Worm (Caenorhabditis elegans) whole organism, young adult: ENCODE data around the gene C25E10.10.

ENCODE experiments used
- egrh-3 ChIP-seq: fragments of 200-800 bp; sonication (Bioruptor generic); IDR thresholded peaks from 2 replicates; pipeline ENCODE4 v1.3.6; 2022; ENCODE audit warnings: missing genetic modification reagents, missing genetic modification characterization, missing compliant biosample characterization
- nhr-27 ChIP-seq: fragments of 200-800 bp; sonication (Bioruptor generic); optimal IDR thresholded peaks from 2 replicates; lab custom pipeline; 2018; ENCODE audit warnings: mild to moderate bottlenecking, missing genetic modification characterization, moderate library complexity, missing compliant biosample characterization

DNA sequence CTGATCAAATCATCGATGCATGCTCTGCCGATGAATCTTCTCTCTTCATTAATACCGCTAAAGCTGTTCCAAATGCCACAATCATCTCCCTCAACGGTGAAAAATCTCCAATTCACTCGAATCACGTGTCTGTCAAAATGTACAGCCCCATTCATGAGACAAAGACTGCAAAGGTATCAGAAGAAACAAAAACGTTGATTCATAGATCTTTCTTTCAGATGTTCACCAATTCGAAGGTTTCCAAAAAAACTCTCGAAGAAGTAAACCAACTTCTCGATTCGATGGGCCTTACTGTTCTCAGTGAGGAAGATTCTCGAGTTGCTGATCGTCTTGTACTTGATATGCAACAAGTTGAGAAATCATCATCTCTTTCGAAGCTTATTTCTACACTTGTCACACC is 40.5 kb upstream of the C25E10.10 start:
- no peak for TF ChIP-seq egrh-3 (GFP tag; lab: Robert Waterston, UW)
- TF ChIP-seq nhr-27 (tag; lab: Kevin White, UChicago): no peak
